Worm (Caenorhabditis elegans): Measurements from ENCODE around the gene C50D2.2.

DNA sequence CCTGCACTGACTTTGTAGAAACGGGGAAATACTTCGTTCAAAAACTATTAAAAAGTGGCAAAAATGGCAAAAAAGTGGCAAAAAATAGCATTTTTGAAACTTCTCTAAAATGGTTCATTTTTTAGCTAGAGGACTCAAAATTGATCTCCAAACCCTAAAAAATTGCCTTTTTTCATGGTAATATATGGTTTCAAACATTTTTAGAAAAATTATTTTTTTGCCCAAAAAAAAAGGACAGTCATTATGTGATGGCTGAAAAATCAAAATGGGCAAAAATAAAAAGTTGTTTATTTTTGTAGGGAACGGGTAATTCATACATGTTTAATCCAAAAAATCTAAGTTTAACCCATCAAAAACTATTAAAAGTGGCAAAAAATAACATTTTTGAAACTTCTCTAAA is 21.0 kb upstream of the C50D2.2 start:
- TF ChIP-seq ama-1 (optimal IDR thresholded peaks at IDR 0.05) (no peak), tbx-11 (GFP tag; IDR thresholded peaks at IDR 0.05) (no peak)

Measured in whole organism, early embryonic.